Worm (Caenorhabditis elegans): ENCODE results near the gene T11F9.21.

The T11F9.21 gene

DNA sequence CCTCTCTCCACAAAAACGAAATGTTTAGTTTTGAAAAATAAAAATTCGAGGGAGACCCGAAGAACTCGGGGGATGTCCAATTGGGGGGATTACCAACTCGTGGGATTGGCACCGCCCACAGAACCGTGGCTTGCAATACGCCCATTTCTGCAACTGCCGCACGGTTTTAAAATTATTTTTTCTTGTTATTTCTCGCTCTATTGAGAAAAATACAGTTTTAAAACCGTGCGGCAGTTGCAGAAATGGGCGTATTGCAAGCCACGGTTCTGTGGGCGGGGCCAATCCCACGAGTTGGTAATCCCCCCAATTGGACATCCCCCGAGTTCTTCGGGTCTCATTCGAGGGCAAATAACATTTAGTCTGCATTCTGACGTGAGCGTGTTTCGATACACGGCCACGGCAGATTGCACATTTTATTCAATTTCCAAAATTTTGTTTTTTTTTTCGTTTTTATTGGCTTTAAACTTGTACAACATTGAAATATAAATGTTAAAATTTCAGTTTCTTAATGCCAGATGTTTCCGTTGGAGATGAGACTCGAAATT, 12.4 kb downstream of the T11F9.21 start, which contains the start of the genes C55A6.1 and C55A6.10 (continued):
- TF ChIP-seq sdc-2 (tag; optimal IDR thresholded peaks at IDR 0.05), result peak; percentile 30
- peak; percentile 14 for TF ChIP-seq ceh-6 (GFP tag; optimal IDR thresholded peaks at IDR 0.05)
- TF ChIP-seq rnt-1 (tag; optimal IDR thresholded peaks at IDR 0.05), result peak; percentile 71
- TF ChIP-seq tbx-7 (tag; optimal IDR thresholded peaks at IDR 0.05), result peak; percentile 62
- TF ChIP-seq ets-4 (tag; optimal IDR thresholded peaks at IDR 0.05), result peak; percentile 65
- peak; percentile 19 for TF ChIP-seq ceh-19 (GFP tag; optimal IDR thresholded peaks at IDR 0.05)
- peak; percentile 83 for TF ChIP-seq unc-42 (tag; optimal IDR thresholded peaks at IDR 0.05)
- peak; percentile 93 for TF ChIP-seq tbx-2 (tag; optimal IDR thresholded peaks at IDR 0.05)
- peak; percentile 17 for TF ChIP-seq ttx-3 (tag; optimal IDR thresholded peaks at IDR 0.05)

DNA sequence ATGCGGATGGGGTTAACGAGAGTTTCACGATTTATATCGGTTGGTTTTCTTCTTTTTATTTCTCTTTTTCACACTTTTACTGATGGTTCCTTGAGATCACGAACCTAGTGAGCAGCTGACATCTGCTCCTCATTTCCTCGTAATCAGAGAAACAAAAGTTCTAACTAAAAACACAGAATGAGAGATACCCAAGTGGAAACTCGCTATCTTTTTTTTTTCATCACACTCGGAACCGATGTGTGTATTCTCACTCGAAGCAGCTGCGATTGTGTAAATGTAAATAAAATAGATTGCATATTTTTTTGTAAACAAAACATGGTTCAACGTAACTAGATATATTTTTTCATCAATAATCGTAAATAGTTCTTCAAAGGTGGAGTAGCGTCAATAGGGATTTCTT, 13.8 kb downstream of the T11F9.21 start:
- TF ChIP-seq ceh-18 (tag; optimal IDR thresholded peaks at IDR 0.05) (peak; percentile 51), ceh-6 (GFP tag; optimal IDR thresholded peaks at IDR 0.05) (no peak)

DNA sequence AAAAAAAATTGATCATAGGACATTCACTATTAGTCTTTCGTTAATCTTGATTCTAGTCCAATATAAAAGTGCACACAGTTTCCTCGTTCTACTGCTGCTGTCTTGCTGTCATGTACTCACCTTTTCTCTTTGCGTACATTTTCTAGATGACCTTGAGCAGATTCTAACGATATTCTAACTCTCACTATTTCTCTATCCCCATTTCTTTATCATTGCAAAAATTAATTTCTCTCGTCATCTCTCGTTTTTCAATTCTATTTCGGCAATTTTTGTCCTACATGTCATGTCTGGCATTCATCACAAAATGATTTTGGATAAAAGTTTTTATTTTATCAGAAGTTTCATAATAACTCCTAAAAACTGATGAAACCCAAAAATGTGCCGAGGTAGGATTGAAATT, 16.2 kb downstream of the T11F9.21 start, which contains the start of gene ttll-5:
Gene ttll-5 (plus strand): TSS at position 288 of the 400 bp plus-strand sequence.
- TF ChIP-seq npax-4 (tag; optimal IDR thresholded peaks at IDR 0.05) (no peak), lim-6 (tag; optimal IDR thresholded peaks at IDR 0.05) (no peak), C38D4.7 (GFP tag; optimal IDR thresholded peaks at IDR 0.05) (no peak), lin-11 (tag; optimal IDR thresholded peaks at IDR 0.05) (no peak), ceh-45 (GFP tag; IDR thresholded peaks at IDR 0.05) (no peak), unc-55 (GFP tag; optimal IDR thresholded peaks at IDR 0.05) (no peak), ceh-30 (tag; optimal IDR thresholded peaks at IDR 0.05) (no peak), pros-1 (tag; optimal IDR thresholded peaks at IDR 0.05) (no peak), K02D7.2 (tag; optimal IDR thresholded peaks at IDR 0.05) (no peak), ceh-22 (tag; optimal IDR thresholded peaks at IDR 0.05) (no peak), sox-4 (tag; optimal IDR thresholded peaks at IDR 0.05) (no peak), syd-9 (tag; optimal IDR thresholded peaks at IDR 0.05) (no peak), ceh-2 (tag; optimal IDR thresholded peaks at IDR 0.05) (no peak), ceh-34 (tag; optimal IDR thresholded peaks at IDR 0.05) (no peak), hlh-30 (tag; optimal IDR thresholded peaks at IDR 0.05; ENCODE audit: insufficient read depth) (no peak), tbx-7 (tag; optimal IDR thresholded peaks at IDR 0.05) (no peak)

DNA sequence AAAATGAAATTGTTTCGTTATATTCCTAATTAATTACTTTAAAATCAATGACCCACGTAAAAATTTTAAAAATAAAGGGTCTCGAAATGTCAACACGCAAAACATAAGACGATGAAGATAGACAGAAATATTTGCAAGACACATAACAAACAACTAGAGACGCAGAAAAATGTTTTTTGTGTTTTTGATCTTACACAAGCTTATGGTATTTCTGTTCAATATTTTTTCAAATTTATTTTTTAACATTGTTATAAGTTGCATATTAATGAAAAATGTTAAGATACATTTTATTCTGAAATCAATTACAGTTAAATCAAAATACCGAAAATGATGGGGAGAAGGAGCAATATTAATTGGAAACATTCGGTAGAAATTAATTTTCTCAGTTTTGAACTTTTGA, 20.9 kb downstream of the T11F9.21 start, which contains the start of gene C55A6.3:
Gene C55A6.3 (minus strand): TSS at position 101 of the 400 bp plus-strand sequence.
- TF ChIP-seq ahr-1 (tag; optimal IDR thresholded peaks at IDR 0.05) (no peak), Y22D7AL.16 (tag; optimal IDR thresholded peaks at IDR 0.05) (no peak), fkh-6 (tag; optimal IDR thresholded peaks at IDR 0.05) (no peak), elt-4 (tag; optimal IDR thresholded peaks at IDR 0.05) (no peak), pag-3 (tag; optimal IDR thresholded peaks at IDR 0.05; ENCODE audit: borderline replicate concordance) (no peak), T23F11.4 (GFP tag; optimal IDR thresholded peaks at IDR 0.05) (no peak), C08G9.2 (tag; optimal IDR thresholded peaks at IDR 0.05) (no peak), mec-3 (tag; optimal IDR thresholded peaks at IDR 0.05; ENCODE audit: borderline replicate concordance) (no peak), dmd-4 (tag; optimal IDR thresholded peaks at IDR 0.05; ENCODE audit: borderline replicate concordance) (no peak), unc-42 (tag; optimal IDR thresholded peaks at IDR 0.05) (no peak), hlh-8 (tag; optimal IDR thresholded peaks at IDR 0.05) (no peak)

DNA sequence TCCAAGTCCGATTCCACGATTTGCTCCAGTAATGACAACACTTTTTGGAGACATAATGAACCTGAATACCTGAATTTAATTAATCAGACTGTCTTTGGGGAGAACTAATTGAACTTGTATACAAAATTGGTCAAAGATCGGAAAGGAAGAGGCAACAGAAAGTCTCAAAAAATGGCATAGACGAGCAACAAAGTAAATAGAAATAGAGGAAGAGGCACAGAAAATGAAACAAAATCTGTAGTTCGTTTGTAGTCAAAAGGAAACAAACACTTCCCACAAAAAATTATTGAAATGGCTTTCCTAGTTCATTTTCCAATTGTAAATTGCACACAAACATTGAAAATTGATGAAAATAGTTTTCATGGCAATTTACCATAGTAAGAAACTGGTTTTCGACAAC, 22.1 kb downstream of the T11F9.21 start, which contains the start of gene C55A6.6:
Gene C55A6.6 (minus strand): TSS at position 61 of the 400 bp plus-strand sequence.
- no peak for TF ChIP-seq ref-2 (tag; optimal IDR thresholded peaks at IDR 0.05)
- no peak for TF ChIP-seq dmd-4 (tag; optimal IDR thresholded peaks at IDR 0.05; ENCODE audit: borderline replicate concordance)
- no peak for TF ChIP-seq hlh-15 (tag; optimal IDR thresholded peaks at IDR 0.05)
- no peak for TF ChIP-seq fax-1 (tag; optimal IDR thresholded peaks at IDR 0.05)
- TF ChIP-seq npax-4 (tag; optimal IDR thresholded peaks at IDR 0.05), result no peak
- no peak for TF ChIP-seq odd-2 (tag; optimal IDR thresholded peaks at IDR 0.05)
- no peak for TF ChIP-seq sdc-2 (tag; optimal IDR thresholded peaks at IDR 0.05)
- no peak for TF ChIP-seq elt-2 (tag; optimal IDR thresholded peaks at IDR 0.05)
- no peak for TF ChIP-seq syd-9 (tag; optimal IDR thresholded peaks at IDR 0.05)
- TF ChIP-seq ceh-34 (tag; optimal IDR thresholded peaks at IDR 0.05), result no peak
- no peak for TF ChIP-seq unc-86 (tag; optimal IDR thresholded peaks at IDR 0.05)
- TF ChIP-seq hlh-8 (tag; optimal IDR thresholded peaks at IDR 0.05), result no peak
- no peak for TF ChIP-seq hlh-13 (GFP tag; optimal IDR thresholded peaks at IDR 0.05)
- no peak for TF ChIP-seq ahr-1 (tag; optimal IDR thresholded peaks at IDR 0.05)
- TF ChIP-seq ceh-24 (tag; optimal IDR thresholded peaks at IDR 0.05), result no peak
- no peak for TF ChIP-seq tbx-2 (tag; optimal IDR thresholded peaks at IDR 0.05)
- TF ChIP-seq ceh-30 (tag; optimal IDR thresholded peaks at IDR 0.05), result no peak
- TF ChIP-seq ceh-48 (tag; optimal IDR thresholded peaks at IDR 0.05), result no peak
- no peak for TF ChIP-seq pha-4 (tag; optimal IDR thresholded peaks at IDR 0.05)
